Worm (Caenorhabditis elegans) whole organism, L2 larva: ENCODE measurements around the gene clec-172.
A peak's percentile ranks its signal among the peaks of the same experiment; 100 is the strongest.

Experiments
- C34F6.9 ChIP-seq: fragments of 150-350 bp; optimal IDR thresholded peaks from 2 replicates; lab custom pipeline; 2014; ENCODE audit warnings: missing biosample characterization, missing genetic modification characterization
- R02D3.7 ChIP-seq: fragments of 150-350 bp; optimal IDR thresholded peaks from 2 replicates; lab custom pipeline; 2014; ENCODE audit warnings: missing biosample characterization, missing genetic modification characterization
- Y55F3AM.14 ChIP-seq: fragments of 200-800 bp; sonication (Bioruptor generic); optimal IDR thresholded peaks from 2 replicates; lab custom pipeline; 2018; ENCODE audit warnings: mild to moderate bottlenecking, missing genetic modification characterization, missing compliant biosample characterization
- ZK546.5 ChIP-seq: sonication (generic microtip); optimal IDR thresholded peaks from 2 replicates; lab custom pipeline; 2017; ENCODE audit warnings: missing biosample characterization, missing genetic modification characterization
- aly-2 ChIP-seq: fragments of 150-350 bp; optimal IDR thresholded peaks from 2 replicates; lab custom pipeline; 2014; ENCODE audit warnings: missing biosample characterization, missing genetic modification characterization
- ama-1 ChIP-seq: fragments of 150-350 bp; optimal IDR thresholded peaks from 2 replicates; lab custom pipeline; 2018; ENCODE audit warnings: inconsistent platforms
- blmp-1 ChIP-seq: sonication (generic microtip); optimal IDR thresholded peaks from 2 replicates; lab custom pipeline; 2017; ENCODE audit warnings: missing genetic modification characterization, mild to moderate bottlenecking, missing compliant biosample characterization, antibody characterized with exemption, moderate library complexity; ENCODE audit not compliant: insufficient read depth
- ceh-16 ChIP-seq: fragments of 150-350 bp; optimal IDR thresholded peaks from 2 replicates; lab custom pipeline; 2014; ENCODE audit warnings: missing biosample characterization, missing genetic modification characterization
- crh-2 ChIP-seq: sonication (generic microtip); optimal IDR thresholded peaks from 2 replicates; lab custom pipeline; 2017; ENCODE audit warnings: missing biosample characterization, missing genetic modification characterization
- dmd-4 ChIP-seq: sonication (generic microtip); optimal IDR thresholded peaks from 2 replicates; lab custom pipeline; 2017; ENCODE audit warnings: missing biosample characterization, missing genetic modification characterization
- elt-1 ChIP-seq: fragments of 150-350 bp; optimal IDR thresholded peaks from 2 replicates; lab custom pipeline; 2014; ENCODE audit warnings: missing biosample characterization, missing genetic modification characterization
- elt-3 ChIP-seq: sonication (generic microtip); optimal IDR thresholded peaks from 2 replicates; lab custom pipeline; 2017; ENCODE audit warnings: missing biosample characterization, missing genetic modification characterization
- fos-1 ChIP-seq: fragments of 150-350 bp; optimal IDR thresholded peaks from 2 replicates; lab custom pipeline; 2014; ENCODE audit warnings: missing biosample characterization, missing genetic modification characterization
- lin-11 ChIP-seq: fragments of 150-350 bp; sonication (generic microtip); optimal IDR thresholded peaks from 2 replicates; lab custom pipeline; 2014; ENCODE audit warnings: missing biosample characterization, missing genetic modification characterization, inconsistent platforms, mixed read lengths
- lin-13 ChIP-seq: fragments of 150-350 bp; optimal IDR thresholded peaks from 2 replicates; lab custom pipeline; 2014; ENCODE audit warnings: missing biosample characterization, missing genetic modification reagents, missing genetic modification characterization
- lin-39 ChIP-seq: fragments of 150-350 bp; optimal IDR thresholded peaks from 2 replicates; lab custom pipeline; 2014; ENCODE audit warnings: missing biosample characterization, missing genetic modification reagents, missing genetic modification characterization
- lsy-2 ChIP-seq, 2 experiments: fragments of 150-350 bp in 1 of 2; sonication (generic microtip) in 1 of 2; optimal IDR thresholded peaks; 2 replicates each; lab custom pipeline; 2014 to 2017; ENCODE audit warnings: missing biosample characterization in 2 of 2, missing genetic modification characterization in 2 of 2
- mab-5 ChIP-seq: fragments of 150-350 bp; optimal IDR thresholded peaks from 2 replicates; lab custom pipeline; 2014; ENCODE audit warnings: missing biosample characterization, missing genetic modification characterization
- nhr-129 ChIP-seq: fragments of 150-350 bp; optimal IDR thresholded peaks from 2 replicates; lab custom pipeline; 2014; ENCODE audit warnings: missing biosample characterization, missing genetic modification characterization
- nhr-21 ChIP-seq: fragments of 150-350 bp; optimal IDR thresholded peaks from 2 replicates; lab custom pipeline; 2014; ENCODE audit warnings: missing biosample characterization, missing genetic modification characterization
- nhr-237 ChIP-seq: fragments of 150-350 bp; optimal IDR thresholded peaks from 2 replicates; lab custom pipeline; 2014; ENCODE audit warnings: missing biosample characterization, missing genetic modification characterization
- nhr-25 ChIP-seq: fragments of 150-350 bp; sonication (generic microtip); optimal IDR thresholded peaks from 3 replicates; lab custom pipeline; 2014; ENCODE audit warnings: missing biosample characterization, missing genetic modification characterization
- nhr-6 ChIP-seq: fragments of 150-350 bp; optimal IDR thresholded peaks from 2 replicates; lab custom pipeline; 2014; ENCODE audit warnings: missing biosample characterization, missing genetic modification characterization
- sem-4 ChIP-seq: fragments of 150-350 bp; optimal IDR thresholded peaks from 2 replicates; lab custom pipeline; 2014; ENCODE audit warnings: missing biosample characterization, missing genetic modification reagents, missing genetic modification characterization
- skn-1 ChIP-seq: sonication (generic microtip); optimal IDR thresholded peaks from 2 replicates; lab custom pipeline; 2017; ENCODE audit warnings: missing biosample characterization, missing genetic modification characterization
- sma-9 ChIP-seq, 2 experiments: fragments of 150-350 bp in 1 of 2; sonication (generic microtip) in 1 of 2; optimal IDR thresholded peaks; 2 replicates each; lab custom pipeline; 2014 to 2016; ENCODE audit warnings: missing genetic modification characterization in 2 of 2, mild to moderate bottlenecking in 1 of 2, missing biosample characterization in 1 of 2, missing compliant biosample characterization in 1 of 2, missing genetic modification reagents in 1 of 2, moderate library complexity in 1 of 2
- snpc-4 ChIP-seq: fragments of 150-350 bp; optimal IDR thresholded peaks from 2 replicates; lab custom pipeline; 2014; ENCODE audit warnings: missing biosample characterization, missing genetic modification characterization
- unc-55 ChIP-seq: fragments of 150-350 bp; sonication (generic microtip); optimal IDR thresholded peaks from 3 replicates; lab custom pipeline; 2014; ENCODE audit warnings: missing biosample characterization, missing genetic modification reagents, missing genetic modification characterization
- unc-62 ChIP-seq: fragments of 150-350 bp; optimal IDR thresholded peaks from 2 replicates; lab custom pipeline; 2014; ENCODE audit warnings: missing biosample characterization, missing genetic modification reagents, missing genetic modification characterization

The clec-172 gene

DNA sequence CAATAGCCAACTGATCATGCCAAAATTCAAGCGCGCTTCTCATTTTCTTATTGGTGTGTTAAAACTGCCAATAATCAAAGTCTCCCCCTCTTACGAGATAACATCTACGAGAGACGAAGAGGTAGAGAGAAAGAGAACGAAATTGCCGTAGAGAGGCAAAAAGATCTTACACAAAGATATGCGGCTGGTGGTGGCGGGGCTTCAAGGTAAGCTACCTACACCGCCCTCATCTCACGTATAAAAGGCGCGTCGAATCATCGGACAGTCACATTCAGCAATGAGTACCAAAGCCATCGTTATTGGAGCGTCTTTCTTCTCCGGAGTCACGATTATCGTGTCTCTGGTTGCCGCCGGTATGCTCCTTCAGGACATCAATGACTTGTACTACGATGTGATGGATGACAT is 32.0 kb upstream of the clec-172 start, which contains the start of gene col-107:
Gene col-107, plus strand, starts transcription at position 265 of the 405 bp plus-strand sequence.
- TF ChIP-seq Y55F3AM.14: no peak
- peak; percentile 12 for TF ChIP-seq blmp-1
- peak; percentile 50 for TF ChIP-seq ceh-16 (tag; lab: Kevin White, UChicago)
- TF ChIP-seq nhr-25 (tag; lab: Kevin White, UChicago): peak; percentile 67
- peak; percentile 89 for TF ChIP-seq ama-1 (lab: Kevin White, UChicago)
- TF ChIP-seq, all 48 proteins: peak for 4

- TF ChIP-seq R02D3.7 (tag; lab: Kevin White, UChicago) (no peak), ceh-16 (tag; lab: Kevin White, UChicago) (peak; percentile 63), unc-62 (GFP tag; lab: Kevin White, UChicago) (no peak), blmp-1 (peak; percentile 88), nhr-25 (tag; lab: Kevin White, UChicago) (peak; percentile 64)
Observed at ce11 chrIV:1547129-1547528, 30.7 kb upstream of the clec-172 start.

- TF ChIP-seq nhr-21 (tag; lab: Kevin White, UChicago) (no peak), R02D3.7 (tag; lab: Kevin White, UChicago) (no peak), lin-11 (tag; lab: Kevin White, UChicago) (no peak), Y55F3AM.14 (no peak), C34F6.9 (no peak), nhr-25 (tag; lab: Kevin White, UChicago) (no peak), fos-1 (tag; lab: Kevin White, UChicago) (no peak)
Observed at ce11 chrIV:1536316-1536715, 19.9 kb upstream of the clec-172 start, which contains the start of gene K03H6.5. TSS of gene K03H6.5 (minus strand) at chrIV:1536416.

ce11 chrIV:1523418-1523817 is 7.0 kb upstream of the clec-172 start, which contains the start of gene K03H6.1:
TSS of gene K03H6.1 (plus strand) at chrIV:1523718.
- TF ChIP-seq elt-1 (tag; lab: Kevin White, UChicago): no peak
- TF ChIP-seq nhr-237 (tag; lab: Kevin White, UChicago): no peak
- no peak for TF ChIP-seq sem-4
- no peak for TF ChIP-seq ama-1 (lab: Kevin White, UChicago)
- no peak for TF ChIP-seq ZK546.5 (tag; lab: Kevin White, UChicago)
- no peak for TF ChIP-seq dmd-4 (tag; lab: Kevin White, UChicago)
- TF ChIP-seq nhr-6 (tag; lab: Kevin White, UChicago): no peak
- no peak for TF ChIP-seq unc-55 (GFP tag; lab: Kevin White, UChicago)
- TF ChIP-seq blmp-1: no peak
- TF ChIP-seq, all 48 proteins: peak for 0

DNA sequence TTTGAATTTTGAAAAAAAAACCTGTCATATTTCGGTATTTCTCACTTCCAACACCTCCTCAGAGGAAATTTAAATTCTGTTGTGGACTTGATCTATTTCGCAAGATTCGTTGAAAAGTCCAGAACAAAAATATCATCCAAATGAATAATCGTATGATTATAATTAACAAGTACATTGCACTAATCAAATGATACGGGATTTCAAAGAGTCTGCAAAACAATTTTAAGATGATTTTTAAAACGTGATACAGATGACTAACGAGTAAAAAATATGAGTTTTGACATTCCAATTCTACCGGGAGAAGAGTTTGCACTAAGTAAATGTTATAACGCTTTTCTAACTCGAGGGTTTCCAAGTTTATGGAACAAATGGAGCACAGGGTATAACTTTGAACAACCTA is 5.9 kb upstream of the clec-172 start:
- TF ChIP-seq aly-2: no peak
- peak; percentile 74 for TF ChIP-seq skn-1 (tag; lab: Kevin White, UChicago)

ce11 chrIV:1521224-1521623 is 4.8 kb upstream of the clec-172 start, which contains the start of gene K03H6.4:
TSS of gene K03H6.4 (minus strand) at chrIV:1521324.
- TF ChIP-seq unc-55 (GFP tag; lab: Kevin White, UChicago) (no peak), fos-1 (tag; lab: Kevin White, UChicago) (no peak), elt-3 (no peak), lin-39 (tag; lab: Kevin White, UChicago) (no peak), nhr-21 (tag; lab: Kevin White, UChicago) (no peak), nhr-6 (tag; lab: Kevin White, UChicago) (no peak), mab-5 (tag; lab: Kevin White, UChicago) (no peak), sma-9 (GFP tag; optimal IDR thresholded peaks at IDR 0.05; lab: Kevin White, UChicago) (no peak), sma-9 (tag; optimal IDR thresholded peaks at IDR 0.05; lab: Kevin White, UChicago) (no peak), lin-13 (GFP tag; lab: Kevin White, UChicago) (no peak), nhr-129 (tag; lab: Kevin White, UChicago) (no peak), snpc-4 (tag; lab: Kevin White, UChicago) (no peak)

- TF ChIP-seq crh-2 (tag; lab: Kevin White, UChicago) (no peak), lsy-2 (tag; optimal IDR thresholded peaks at IDR 0.05; lab: Kevin White, UChicago) (no peak), unc-62 (GFP tag; lab: Kevin White, UChicago) (no peak), ceh-16 (tag; lab: Kevin White, UChicago) (no peak), blmp-1 (no peak)
Observed at ce11 chrIV:1515891-1516290, 536 bp downstream of the clec-172 start.
